Worm (Caenorhabditis elegans): Measurements from ENCODE around the gene F22F7.12.

DNA sequence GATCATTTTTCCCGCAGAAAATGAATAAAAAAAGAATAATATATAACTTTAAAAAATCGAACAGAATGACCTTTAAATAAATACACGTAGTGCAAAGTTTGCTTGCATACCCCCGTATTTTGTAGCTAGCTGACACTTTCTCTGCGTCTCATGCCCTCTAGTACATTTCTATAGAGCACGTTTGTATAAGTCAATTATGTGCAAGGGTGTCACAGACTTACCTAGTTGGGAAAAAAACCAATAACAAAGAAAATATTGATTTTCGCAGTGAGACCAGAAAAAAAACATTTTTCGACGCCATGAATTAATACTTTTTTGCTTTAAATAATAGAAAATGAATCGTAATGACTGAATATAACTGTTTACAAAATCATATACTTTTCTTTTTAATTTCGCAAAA lies 35.0 kb downstream of the F22F7.12 start, which contains the start of gene ckb-4:
- TF ChIP-seq him-1 (tag; optimal IDR thresholded peaks at IDR 0.05), result no peak
- TF ChIP-seq dao-5 (tag; optimal IDR thresholded peaks at IDR 0.05), result no peak
